Worm (Caenorhabditis elegans) whole organism, L4/young adult: Measurements from ENCODE around the gene C14E2.6.

Experiments used
- W03F9.2 ChIP-seq: fragments of 150-350 bp; optimal IDR thresholded peaks from 2 replicates; lab custom pipeline; 2014; ENCODE audit warnings: missing biosample characterization, missing genetic modification characterization
- dao-5 ChIP-seq: sonication (generic microtip); optimal IDR thresholded peaks from 2 replicates; lab custom pipeline; 2016; ENCODE audit warnings: missing genotype, missing genetic modification characterization, moderate library complexity, missing compliant biosample characterization
- him-1 ChIP-seq: sonication (generic microtip); optimal IDR thresholded peaks from 2 replicates; lab custom pipeline; 2016; ENCODE audit warnings: missing genotype, missing genetic modification reagents, missing genetic modification characterization, missing compliant biosample characterization

- TF ChIP-seq him-1 (tag; lab: Kevin White, UChicago) (no peak), W03F9.2 (tag; lab: Kevin White, UChicago) (no peak), dao-5 (no peak)
These were observed 28.8 kb downstream of the C14E2.6 start, which contains the start of gene C14E2.11 for ce11 chrX:1800980-1801506.
